Fruit fly (Drosophila melanogaster) whole organism, wandering third instar larva: Measurements from ENCODE around the gene scyl.

Source experiments
- Abd-B ChIP-seq: fragments of >200 bp; optimal IDR thresholded peaks from 2 replicates; lab custom pipeline; 2017; ENCODE audit warnings: missing biosample characterization, missing genetic modification characterization
- CG32264 ChIP-seq: fragments of 200-800 bp; sonication (Bioruptor generic); optimal IDR thresholded peaks from 2 replicates; lab custom pipeline; 2016; ENCODE audit warnings: missing biosample characterization, missing genetic modification characterization
- CG9705 ChIP-seq: fragments of 200-800 bp; sonication (Bioruptor generic); optimal IDR thresholded peaks from 2 replicates; lab custom pipeline; 2018; ENCODE audit warnings: missing biosample characterization, mild to moderate bottlenecking, missing genetic modification characterization
- CrebA ChIP-seq: fragments of 200-800 bp; sonication (Bioruptor generic); optimal IDR thresholded peaks from 2 replicates; lab custom pipeline; 2016; ENCODE audit warnings: missing biosample characterization, mild to moderate bottlenecking, missing genetic modification characterization, borderline replicate concordance
- Dfd ChIP-seq: fragments of >200 bp; optimal IDR thresholded peaks from 2 replicates; lab custom pipeline; 2017; ENCODE audit warnings: missing biosample characterization, missing genetic modification characterization
- Dif ChIP-seq: fragments of 200-275, 200-300 bp; sonication (Bioruptor generic); optimal IDR thresholded peaks from 2 replicates; lab custom pipeline; 2018; ENCODE audit warnings: missing biosample characterization, missing genetic modification characterization; ENCODE audit not compliant: partially characterized antibody
- GATAd ChIP-seq: sonication (Bioruptor generic); optimal IDR thresholded peaks from 2 replicates; lab custom pipeline; 2016; ENCODE audit warnings: missing biosample characterization, missing genetic modification characterization
- HLH106 ChIP-seq: fragments of 200-800 bp; optimal IDR thresholded peaks from 3 replicates; lab custom pipeline; 2019; ENCODE audit warnings: missing biosample characterization, mild to moderate bottlenecking, missing genetic modification characterization, moderate library complexity
- Hnf4 ChIP-seq: fragments of 200-800 bp; sonication (Bioruptor generic); optimal IDR thresholded peaks from 2 replicates; lab custom pipeline; 2016; ENCODE audit warnings: missing biosample characterization, mild to moderate bottlenecking, missing genetic modification characterization
- Hr78 ChIP-seq: fragments of >200 bp; optimal IDR thresholded peaks from 2 replicates; lab custom pipeline; 2017; ENCODE audit warnings: missing biosample characterization, missing genetic modification characterization
- Hr83 ChIP-seq: fragments of 200-300 bp; sonication (Bioruptor generic); optimal IDR thresholded peaks from 2 replicates; lab custom pipeline; 2016; ENCODE audit warnings: missing biosample characterization, mild to moderate bottlenecking, missing genetic modification characterization, moderate library complexity; ENCODE audit not compliant: poor library complexity, severe bottlenecking
- Jra ChIP-seq: sonication (Bioruptor generic); optimal IDR thresholded peaks from 2 replicates; lab custom pipeline; 2016; ENCODE audit warnings: missing biosample characterization, missing genetic modification characterization
- Mio ChIP-seq: sonication (Bioruptor generic); optimal IDR thresholded peaks from 2 replicates; lab custom pipeline; 2016; ENCODE audit warnings: missing biosample characterization, missing genetic modification characterization
- Myc ChIP-seq: fragments of >200 bp; optimal IDR thresholded peaks from 2 replicates; lab custom pipeline; 2017
- N ChIP-seq: fragments of >200 bp; optimal IDR thresholded peaks from 2 replicates; lab custom pipeline; 2018; ENCODE audit warnings: missing biosample characterization, missing external identifiers, missing genetic modification characterization
- OdsH ChIP-seq: fragments of 200-800 bp; sonication (Bioruptor generic); optimal IDR thresholded peaks from 2 replicates; lab custom pipeline; 2016; ENCODE audit warnings: missing biosample characterization, mild to moderate bottlenecking, missing genetic modification characterization
- Rel ChIP-seq, 2 experiments: fragments of 200-800 bp; sonication (Bioruptor generic) in 1 of 2; optimal IDR thresholded peaks; 2 replicates in 1 of 2; 3 replicates in 1 of 2; lab custom pipeline; 2016 to 2019; ENCODE audit warnings: mild to moderate bottlenecking in 2 of 2, missing biosample characterization in 2 of 2, missing genetic modification characterization in 2 of 2, moderate library complexity in 1 of 2
- Sp1 ChIP-seq: fragments of 200-800 bp; sonication (Bioruptor generic); optimal IDR thresholded peaks from 3 replicates; lab custom pipeline; 2019; ENCODE audit warnings: missing biosample characterization, mild to moderate bottlenecking, missing genetic modification characterization, moderate library complexity
- Vsx2 ChIP-seq: fragments of 200-300, 225-300 bp; sonication (Bioruptor generic); optimal IDR thresholded peaks from 2 replicates; lab custom pipeline; 2018; ENCODE audit warnings: missing biosample characterization, missing genetic modification characterization; ENCODE audit not compliant: partially characterized antibody
- br ChIP-seq: fragments of 200-800 bp; sonication (Bioruptor generic); optimal IDR thresholded peaks from 2 replicates; lab custom pipeline; 2016; ENCODE audit warnings: missing biosample characterization, missing genetic modification characterization
- brk ChIP-seq: fragments of 200-800 bp; sonication (Bioruptor generic); optimal IDR thresholded peaks from 2 replicates; lab custom pipeline; 2016; ENCODE audit warnings: missing biosample characterization, mild to moderate bottlenecking, missing genetic modification characterization
- dl ChIP-seq, 2 experiments: fragments of 175-275, 200-275 bp in 1 of 2; fragments of 200-275 bp in 1 of 2; sonication (Bioruptor generic); optimal IDR thresholded peaks; lab custom pipeline; 2018; ENCODE audit warnings: mild to moderate bottlenecking in 2 of 2, missing biosample characterization in 2 of 2, missing genetic modification characterization in 2 of 2, moderate library complexity in 2 of 2; ENCODE audit not compliant: partially characterized antibody in 2 of 2, insufficient read depth in 1 of 2
- dsf ChIP-seq: sonication (Bioruptor generic); optimal IDR thresholded peaks from 2 replicates; lab custom pipeline; 2016; ENCODE audit warnings: missing biosample characterization, missing genetic modification characterization, borderline replicate concordance
- ey ChIP-seq: fragments of 200-800 bp; sonication (Bioruptor generic); optimal IDR thresholded peaks from 2 replicates; lab custom pipeline; 2016; ENCODE audit warnings: missing biosample characterization, missing genetic modification characterization
- foxo ChIP-seq, 2 experiments: fragments of 200-800 bp; sonication (Bioruptor generic); optimal IDR thresholded peaks; 2 replicates in 1 of 2; 3 replicates in 1 of 2; lab custom pipeline; 2016 to 2017; ENCODE audit warnings: missing biosample characterization in 2 of 2, missing genetic modification characterization in 2 of 2
- fru ChIP-seq: fragments of 200-800 bp; sonication (Bioruptor generic); optimal IDR thresholded peaks from 3 replicates; lab custom pipeline; 2016; ENCODE audit warnings: missing biosample characterization, mild to moderate bottlenecking, missing genetic modification characterization
- h ChIP-seq: fragments of 200-800 bp; sonication (Bioruptor generic); optimal IDR thresholded peaks from 3 replicates; lab custom pipeline; 2016; ENCODE audit warnings: missing biosample characterization, mild to moderate bottlenecking, missing genetic modification characterization
- jim ChIP-seq: fragments of 175-275, 200-325 bp; sonication (Bioruptor generic); optimal IDR thresholded peaks from 2 replicates; lab custom pipeline; 2016; ENCODE audit warnings: missing biosample characterization, mild to moderate bottlenecking, missing genetic modification characterization
- lola ChIP-seq: fragments of >200 bp; optimal IDR thresholded peaks from 2 replicates; lab custom pipeline; 2017; ENCODE audit warnings: missing biosample characterization, missing genetic modification characterization
- pan ChIP-seq: fragments of >200 bp; optimal IDR thresholded peaks from 2 replicates; lab custom pipeline; 2017
- psq ChIP-seq: fragments of 200-800 bp; sonication (Bioruptor generic); optimal IDR thresholded peaks from 3 replicates; lab custom pipeline; 2017; ENCODE audit warnings: missing biosample characterization, mild to moderate bottlenecking, missing genetic modification characterization, moderate library complexity
- rgr ChIP-seq: fragments of 200-800 bp; sonication (Bioruptor generic); optimal IDR thresholded peaks from 3 replicates; lab custom pipeline; 2016; ENCODE audit warnings: missing biosample characterization, mild to moderate bottlenecking, missing genetic modification characterization
- sage ChIP-seq: fragments of 200-800 bp; sonication (Bioruptor generic); optimal IDR thresholded peaks from 2 replicates; lab custom pipeline; 2016; ENCODE audit warnings: missing biosample characterization, mild to moderate bottlenecking, missing genetic modification characterization
- sv ChIP-seq: fragments of 200-800 bp; sonication (Bioruptor generic); optimal IDR thresholded peaks from 3 replicates; lab custom pipeline; 2016; ENCODE audit warnings: missing biosample characterization, missing genetic modification characterization
- tai ChIP-seq: sonication (Bioruptor generic); optimal IDR thresholded peaks from 2 replicates; lab custom pipeline; 2016; ENCODE audit warnings: missing biosample characterization, missing genetic modification characterization
- usp ChIP-seq: fragments of >200 bp; optimal IDR thresholded peaks from 2 replicates; lab custom pipeline; 2017; ENCODE audit warnings: missing biosample characterization, missing genetic modification characterization
- woc ChIP-seq: sonication (Bioruptor generic); optimal IDR thresholded peaks from 2 replicates; lab custom pipeline; 2016; ENCODE audit warnings: missing biosample characterization, mild to moderate bottlenecking, missing genetic modification characterization

scyl gene

DNA sequence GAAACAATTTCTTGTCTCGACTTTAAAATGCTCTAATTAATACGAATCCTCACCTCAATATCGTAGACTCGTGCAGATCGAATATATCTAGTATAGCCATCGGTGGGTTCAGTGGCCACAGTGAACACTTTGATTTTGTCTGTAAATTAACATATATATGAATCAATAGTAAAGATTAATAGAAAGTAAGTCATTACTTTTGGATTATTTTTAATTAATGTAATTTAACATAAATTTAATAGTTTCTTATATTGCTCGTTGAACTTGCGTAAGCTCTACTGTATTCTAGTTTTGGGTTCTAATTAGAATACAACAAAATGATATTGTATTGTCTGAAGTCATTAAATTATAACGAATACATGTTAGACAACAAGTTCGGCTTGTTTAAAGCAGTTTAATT is 47.3 kb upstream of the scyl start:
- TF ChIP-seq pan (no peak), Hr78 (GFP tag; lab: Kevin White, UChicago) (no peak), ey (no peak), Mio (GFP tag; lab: Kevin White, UChicago) (no peak)

DNA sequence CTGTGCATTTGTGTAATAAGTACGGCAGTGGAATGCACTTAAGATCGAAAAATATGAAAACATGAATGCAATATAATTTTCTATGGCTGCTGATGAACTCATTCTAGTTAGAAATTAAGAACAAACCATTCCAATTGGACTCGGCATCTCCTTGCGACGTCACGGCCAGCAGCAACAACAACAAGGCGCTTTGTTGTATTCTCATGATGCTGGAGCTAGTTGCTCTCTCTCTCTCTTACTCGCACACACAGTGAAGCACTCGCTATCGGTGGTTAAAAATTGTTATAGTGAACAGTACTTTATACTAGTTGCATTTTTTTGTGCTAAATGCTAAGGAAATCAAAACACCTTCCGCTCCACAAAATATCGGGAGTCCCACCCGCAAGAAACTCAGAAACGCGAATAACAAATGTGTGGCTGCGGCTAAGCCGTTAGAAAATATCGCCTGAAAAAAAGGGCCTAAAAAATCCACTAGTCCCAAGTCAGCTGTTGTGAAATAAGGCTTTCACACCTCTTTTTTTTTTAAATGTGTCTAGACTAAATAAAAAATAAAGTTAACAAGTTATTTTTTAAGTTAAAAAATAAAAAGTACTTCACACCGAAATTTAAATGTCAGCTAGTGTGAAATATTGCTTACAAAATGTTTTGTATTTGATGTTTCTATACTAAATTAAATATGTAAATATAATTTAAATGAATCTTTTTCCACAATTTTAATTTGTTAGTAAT is 46.3 kb upstream of the scyl start, which contains the start of gene Plod:
Plod (minus strand) TSS at position 409 of the 729 bp plus-strand sequence.
- peak; percentile 60 for TF ChIP-seq woc
- peak; percentile 21 for TF ChIP-seq Hr83 (GFP tag; lab: Kevin White, UChicago)
- TF ChIP-seq usp (GFP tag; lab: Kevin White, UChicago), result no peak
- no peak for TF ChIP-seq sage (GFP tag; lab: Kevin White, UChicago)
- TF ChIP-seq N (GFP tag; lab: Kevin White, UChicago), result peak; percentile 93
- no peak for TF ChIP-seq dl (GFP tag; optimal IDR thresholded peaks at IDR 0.05; lab: Kevin White, UChicago; ENCODE audit: insufficient read depth in 1 of 2, partially characterized antibody in 2 of 2)
- no peak for TF ChIP-seq GATAd (GFP tag; lab: Kevin White, UChicago)
- TF ChIP-seq rgr (GFP tag; lab: Kevin White, UChicago), result no peak
- TF ChIP-seq Dfd, result no peak
- TF ChIP-seq jim, result no peak
- no peak for TF ChIP-seq Rel (GFP tag; optimal IDR thresholded peaks at IDR 0.05; lab: Kevin White, UChicago)
- peak; percentile 96 for TF ChIP-seq Rel (tag; optimal IDR thresholded peaks at IDR 0.05; lab: Kevin White, UChicago)
- TF ChIP-seq Hnf4, result peak; percentile 63
- peak; percentile 50 for TF ChIP-seq sv (GFP tag; lab: Kevin White, UChicago)
- peak; percentile 35 for TF ChIP-seq Dif (GFP tag; lab: Kevin White, UChicago)
- no peak for TF ChIP-seq CG9705 (GFP tag; lab: Kevin White, UChicago)
- TF ChIP-seq CG32264 (GFP tag; lab: Kevin White, UChicago), result no peak
- peak in 1 of 2 experiments; percentile 22 for TF ChIP-seq foxo (GFP tag; optimal IDR thresholded peaks at IDR 0.05; lab: Kevin White, UChicago)
- TF ChIP-seq Hr78 (GFP tag; lab: Kevin White, UChicago), result peak; percentile 44
- TF ChIP-seq brk, result no peak
- no peak for TF ChIP-seq tai (GFP tag; lab: Kevin White, UChicago)
- TF ChIP-seq CrebA (GFP tag; lab: Kevin White, UChicago), result no peak
- TF ChIP-seq Vsx2 (GFP tag; lab: Kevin White, UChicago), result no peak
- no peak for TF ChIP-seq br (GFP tag; lab: Kevin White, UChicago)
- no peak for TF ChIP-seq Mio (GFP tag; lab: Kevin White, UChicago)
- no peak for TF ChIP-seq Abd-B (GFP tag; lab: Kevin White, UChicago)
- no peak for TF ChIP-seq pan
- TF ChIP-seq Myc (lab: Kevin White, UChicago), result no peak
- no peak for TF ChIP-seq lola (GFP tag; lab: Kevin White, UChicago)
- TF ChIP-seq Sp1 (GFP tag; lab: Kevin White, UChicago), result peak; percentile 15
- no peak for TF ChIP-seq psq
- TF ChIP-seq HLH106 (tag; lab: Kevin White, UChicago), result peak; percentile 24
- TF ChIP-seq ey, result no peak
- TF ChIP-seq Jra, result no peak
- no peak for TF ChIP-seq OdsH
- no peak for TF ChIP-seq fru (GFP tag; lab: Kevin White, UChicago)
- TF ChIP-seq dsf (GFP tag; lab: Kevin White, UChicago), result no peak
- TF ChIP-seq h, result peak; percentile 39

DNA sequence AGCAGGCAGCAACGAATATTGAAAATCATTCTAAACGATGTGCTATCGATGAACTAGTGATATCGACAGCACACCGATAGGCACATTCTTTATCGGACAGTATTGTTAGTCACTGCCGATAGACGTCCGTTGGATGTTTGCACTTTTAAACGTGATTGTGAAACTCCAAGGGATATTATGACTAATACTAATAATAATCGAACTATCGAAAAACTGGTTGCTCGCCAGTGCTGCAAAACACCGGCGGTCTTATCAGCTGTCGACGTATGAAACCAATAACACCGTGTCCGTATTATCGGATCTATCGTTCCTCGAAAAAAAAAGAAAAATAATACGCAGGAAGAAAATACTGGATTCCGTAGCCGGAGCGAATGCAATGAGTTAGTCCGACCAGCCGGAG is 41.6 kb upstream of the scyl start, which contains the start of the genes Ube3a and CG7600:
Ube3a (minus strand) TSS at position 67 of the 400 bp plus-strand sequence.
CG7600 (plus strand) TSS at position 270 of the 400 bp plus-strand sequence.
- TF ChIP-seq ey (no peak), dl (GFP tag; optimal IDR thresholded peaks at IDR 0.05; lab: Kevin White, UChicago; ENCODE audit: insufficient read depth in 1 of 2, partially characterized antibody in 2 of 2) (no peak), CG32264 (GFP tag; lab: Kevin White, UChicago) (peak; percentile 30), Hnf4 (peak; percentile 74), rgr (GFP tag; lab: Kevin White, UChicago) (peak; percentile 48), jim (no peak), CG9705 (GFP tag; lab: Kevin White, UChicago) (peak; percentile 14), tai (GFP tag; lab: Kevin White, UChicago) (no peak), Jra (peak; percentile 94), usp (GFP tag; lab: Kevin White, UChicago) (no peak), brk (no peak), Hr83 (GFP tag; lab: Kevin White, UChicago) (peak; percentile 59), Sp1 (GFP tag; lab: Kevin White, UChicago) (peak; percentile 57), br (GFP tag; lab: Kevin White, UChicago) (peak; percentile 62), Dfd (no peak), psq (no peak), N (GFP tag; lab: Kevin White, UChicago) (no peak), Hr78 (GFP tag; lab: Kevin White, UChicago) (no peak), h (peak; percentile 75), Rel (GFP tag; optimal IDR thresholded peaks at IDR 0.05; lab: Kevin White, UChicago) (no peak), Rel (tag; optimal IDR thresholded peaks at IDR 0.05; lab: Kevin White, UChicago) (peak; percentile 56), OdsH (peak; percentile 53), sage (GFP tag; lab: Kevin White, UChicago) (no peak), foxo (GFP tag; optimal IDR thresholded peaks at IDR 0.05; lab: Kevin White, UChicago) (peak; percentile 48 to 54), lola (GFP tag; lab: Kevin White, UChicago) (no peak), GATAd (GFP tag; lab: Kevin White, UChicago) (no peak), Dif (GFP tag; lab: Kevin White, UChicago) (peak; percentile 14), Myc (lab: Kevin White, UChicago) (peak; percentile 30), sv (GFP tag; lab: Kevin White, UChicago) (peak; percentile 25), Vsx2 (GFP tag; lab: Kevin White, UChicago) (no peak), HLH106 (tag; lab: Kevin White, UChicago) (peak; percentile 34), fru (GFP tag; lab: Kevin White, UChicago) (peak; percentile 41)
- TF ChIP-seq, all 38 proteins: peak for 17
